Worm (Caenorhabditis elegans): ENCODE data around the gene nep-26.

nep-26 gene

ce11 chrII:10303663-10304115, 3.8 kb upstream of the nep-26 start, which contains the start of gene vha-9 (continued):
- TF ChIP-seq snpc-4 (GFP tag; optimal IDR thresholded peaks at IDR 0.05), result no peak
- TF ChIP-seq snpc-4 (tag; optimal IDR thresholded peaks at IDR 0.05), result peak in 1 of 4 experiments; percentile 37
- TF ChIP-seq Y79H2A.3 (GFP tag; conservative IDR thresholded peaks at IDR 0.05), result no peak
- TF ChIP-seq lin-40 (tag; optimal IDR thresholded peaks at IDR 0.05), result peak; percentile 44
- TF ChIP-seq lin-35 (GFP tag; optimal IDR thresholded peaks at IDR 0.05), result peak in 1 of 3 experiments; percentile 26
- TF ChIP-seq cebp-2 (GFP tag; IDR thresholded peaks at IDR 0.05), result no peak
- no peak for TF ChIP-seq pha-4 (tag; optimal IDR thresholded peaks at IDR 0.05)
- no peak for TF ChIP-seq ztf-18 (tag; optimal IDR thresholded peaks at IDR 0.05)
- TF ChIP-seq madf-3 (GFP tag; IDR thresholded peaks at IDR 0.05), result no peak
- peak; percentile 19 for TF ChIP-seq tlf-1 (GFP tag; optimal IDR thresholded peaks at IDR 0.05)
- no peak for TF ChIP-seq ceh-79 (tag; optimal IDR thresholded peaks at IDR 0.05)
- no peak for TF ChIP-seq Y67H2A.10 (GFP tag; conservative IDR thresholded peaks at IDR 0.05)
- peak; percentile 40; the same call in 1 of the 2 replicates for TF ChIP-seq pbrm-1 (GFP tag; IDR thresholded peaks at IDR 0.05)
- TF ChIP-seq mel-28 (tag; optimal IDR thresholded peaks at IDR 0.05; ENCODE audit: borderline replicate concordance), result no peak
- TF ChIP-seq rpc-1 (optimal IDR thresholded peaks at IDR 0.05), result peak; percentile 33
- TF ChIP-seq rpc-1 (tag; optimal IDR thresholded peaks at IDR 0.05), result no peak
- no peak for TF ChIP-seq K11D2.4 (GFP tag; IDR thresholded peaks at IDR 0.05)
- TF ChIP-seq ceh-27 (GFP tag; optimal IDR thresholded peaks at IDR 0.05), result peak; percentile 33
- no peak for TF ChIP-seq Y95B8A.8 (GFP tag; IDR thresholded peaks at IDR 0.05)
- no peak for TF ChIP-seq sptf-2 (GFP tag; optimal IDR thresholded peaks at IDR 0.05)
- TF ChIP-seq egrh-3 (GFP tag; IDR thresholded peaks at IDR 0.05), result no peak
- no peak for TF ChIP-seq sdz-38 (tag; optimal IDR thresholded peaks at IDR 0.05)
- TF ChIP-seq ceh-40 (GFP tag; IDR thresholded peaks at IDR 0.05), result no peak
- TF ChIP-seq snpc-1.3 (tag; optimal IDR thresholded peaks at IDR 0.05; ENCODE audit: insufficient read depth), result peak; percentile 72
- TF ChIP-seq ceh-100 (GFP tag; IDR thresholded peaks at IDR 0.05), result peak; percentile 70
- peak; percentile 64 for TF ChIP-seq madf-6 (GFP tag; IDR thresholded peaks at IDR 0.05)
- no peak for TF ChIP-seq nfya-1 (tag; optimal IDR thresholded peaks at IDR 0.05; ENCODE audit: borderline replicate concordance, insufficient read depth)
- TF ChIP-seq mcd-1 (GFP tag; IDR thresholded peaks at IDR 0.05), result peak; percentile 59
- peak; percentile 51; the same call in 1 of the 2 replicates for TF ChIP-seq D2030.7 (GFP tag; IDR thresholded peaks at IDR 0.05)
- TF ChIP-seq K12H6.12 (tag; optimal IDR thresholded peaks at IDR 0.05), result no peak
- peak; percentile 32 for TF ChIP-seq nhr-80 (tag; optimal IDR thresholded peaks at IDR 0.05)
- TF ChIP-seq dox-1 (GFP tag; IDR thresholded peaks at IDR 0.05), result peak; percentile 57; the same call in 1 of the 2 replicates
- no peak for TF ChIP-seq nhr-90 (tag; optimal IDR thresholded peaks at IDR 0.05)
- TF ChIP-seq lin-54 (GFP tag; optimal IDR thresholded peaks at IDR 0.05), result peak; percentile 63
- TF ChIP-seq F23B12.7 (tag; optimal IDR thresholded peaks at IDR 0.05; ENCODE audit: insufficient read depth), result peak; percentile 69
- TF ChIP-seq athp-1 (tag; optimal IDR thresholded peaks at IDR 0.05), result no peak
- no peak for TF ChIP-seq attf-6 (GFP tag; IDR thresholded peaks at IDR 0.05)
- TF ChIP-seq unc-130 (GFP tag; optimal IDR thresholded peaks at IDR 0.05), result no peak
- TF ChIP-seq attf-5 (GFP tag; optimal IDR thresholded peaks at IDR 0.05), result peak; percentile 45
- TF ChIP-seq lsy-27 (tag; optimal IDR thresholded peaks at IDR 0.05; ENCODE audit: borderline replicate concordance, insufficient read depth), result no peak

- TF ChIP-seq mcd-1 (GFP tag; IDR thresholded peaks at IDR 0.05) (no peak), B0261.1 (tag; optimal IDR thresholded peaks at IDR 0.05) (no peak), F22D6.2 (tag; optimal IDR thresholded peaks at IDR 0.05) (no peak), repo-1 (tag; optimal IDR thresholded peaks at IDR 0.05) (no peak), F10E7.11 (tag; optimal IDR thresholded peaks at IDR 0.05) (peak; percentile 2), dpff-1 (tag; optimal IDR thresholded peaks at IDR 0.05) (no peak), F23B12.7 (tag; optimal IDR thresholded peaks at IDR 0.05; ENCODE audit: insufficient read depth) (no peak), F57A8.1 (GFP tag; optimal IDR thresholded peaks at IDR 0.05) (no peak), Y56A3A.18 (GFP tag; IDR thresholded peaks at IDR 0.05) (no peak), efl-1 (GFP tag; optimal IDR thresholded peaks at IDR 0.05) (no peak), rec-8 (tag; optimal IDR thresholded peaks at IDR 0.05) (no peak), nhr-179 (tag; optimal IDR thresholded peaks at IDR 0.05) (no peak), attf-6 (GFP tag; IDR thresholded peaks at IDR 0.05) (no peak), egrh-3 (GFP tag; IDR thresholded peaks at IDR 0.05) (no peak)
Observed at ce11 chrII:10302646-10303045, 2.7 kb upstream of the nep-26 start, which contains the start of gene clpp-1. TSS of gene clpp-1 (minus strand) at chrII:10302842.
